Worm (Caenorhabditis elegans) whole organism, late embryonic: ENCODE data around the gene lgc-21.

ENCODE experiments used
- odd-2 ChIP-seq: sonication (generic microtip); optimal IDR thresholded peaks from 2 replicates; lab custom pipeline; 2017; ENCODE audit warnings: antibody characterized with exemption, mild to moderate bottlenecking, missing genetic modification characterization, missing compliant biosample characterization

Gene lgc-21

ce11 chrX:14015366-14015765 is 52.4 kb downstream of the lgc-21 start, which contains the start of gene C04C11.25:
Gene C04C11.25 (minus strand): TSS chrX:14015466.
- no peak for TF ChIP-seq odd-2 (tag; lab: Kevin White, UChicago)
